Worm (Caenorhabditis elegans): Measurements from ENCODE around the gene acer-1.

Gene acer-1

ce11 chrII:6846723-6847122 lies 43.5 kb downstream of the acer-1 start:
- TF ChIP-seq lsy-12 (tag; optimal IDR thresholded peaks at IDR 0.05) (no peak), ZK546.5 (tag; optimal IDR thresholded peaks at IDR 0.05) (no peak), nhr-77 (tag; optimal IDR thresholded peaks at IDR 0.05) (no peak)

- no peak for TF ChIP-seq ZK546.5 (tag; optimal IDR thresholded peaks at IDR 0.05)
- TF ChIP-seq elt-2 (tag; optimal IDR thresholded peaks at IDR 0.05): peak; percentile 39
These were observed 45.2 kb downstream of the acer-1 start for ce11 chrII:6845006-6845459.

- peak; percentile 69 for TF ChIP-seq pha-4 (tag; optimal IDR thresholded peaks at IDR 0.05)
- peak; percentile 17 for TF ChIP-seq nfya-1 (tag; optimal IDR thresholded peaks at IDR 0.05; ENCODE audit: insufficient read depth)
- no peak for TF ChIP-seq mdl-1 (tag; optimal IDR thresholded peaks at IDR 0.05)
- peak; percentile 41 for TF ChIP-seq nhr-23 (tag; optimal IDR thresholded peaks at IDR 0.05)
These were observed 45.8 kb downstream of the acer-1 start for ce11 chrII:6844227-6845005.

ce11 chrII:6843680-6844079 lies 46.5 kb downstream of the acer-1 start:
- TF ChIP-seq lin-39 (tag; optimal IDR thresholded peaks at IDR 0.05): peak; percentile 73
- no peak for TF ChIP-seq fkh-2 (tag; optimal IDR thresholded peaks at IDR 0.05)
- no peak for TF ChIP-seq jun-1 (tag; optimal IDR thresholded peaks at IDR 0.05)
- peak; percentile 27 for TF ChIP-seq pha-4 (tag; optimal IDR thresholded peaks at IDR 0.05)
- peak; percentile 28 for TF ChIP-seq nfya-1 (tag; optimal IDR thresholded peaks at IDR 0.05; ENCODE audit: insufficient read depth)
- TF ChIP-seq unc-62 (GFP tag; optimal IDR thresholded peaks at IDR 0.05): peak; percentile 76
- peak; percentile 31 for TF ChIP-seq egl-27 (tag; optimal IDR thresholded peaks at IDR 0.05)
- no peak for TF ChIP-seq R02D3.7 (tag; optimal IDR thresholded peaks at IDR 0.05)
- peak; percentile 1 for TF ChIP-seq nhr-25 (tag; optimal IDR thresholded peaks at IDR 0.05)
- TF ChIP-seq hmg-11 (tag; optimal IDR thresholded peaks at IDR 0.05): peak; percentile 27

- TF ChIP-seq egl-5 (tag; optimal IDR thresholded peaks at IDR 0.05): peak; percentile 49
- no peak for TF ChIP-seq ceh-9 (tag; optimal IDR thresholded peaks at IDR 0.05)
These were observed 47.0 kb downstream of the acer-1 start for ce11 chrII:6843211-6843610.

DNA sequence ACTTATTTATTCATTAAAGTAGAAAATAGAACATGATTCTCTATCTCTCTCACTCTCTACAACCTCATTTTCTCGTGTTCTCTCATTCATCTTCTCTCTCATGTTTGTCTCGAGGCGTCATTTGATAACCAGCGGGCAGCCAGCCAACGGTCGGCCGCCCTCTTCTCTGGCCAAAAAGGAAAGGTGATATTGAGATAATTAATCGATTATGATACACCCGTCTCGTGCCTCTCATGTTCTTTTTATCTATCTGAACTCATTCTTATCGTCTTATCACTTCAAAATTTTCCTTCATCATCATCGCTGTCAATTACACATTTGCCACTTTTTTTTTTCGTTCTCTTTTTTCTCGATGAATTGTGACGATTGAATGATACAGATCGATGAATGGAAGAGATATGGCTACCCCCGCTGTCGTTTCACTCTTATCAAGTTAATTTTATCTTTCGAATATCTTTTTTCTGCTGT lies 47.5 kb downstream of the acer-1 start:
- TF ChIP-seq ama-1 (optimal IDR thresholded peaks at IDR 0.05): peak; percentile 31
- no peak for TF ChIP-seq lin-15B (tag; optimal IDR thresholded peaks at IDR 0.05)
- peak; percentile 83 for TF ChIP-seq tbx-2 (tag; optimal IDR thresholded peaks at IDR 0.05)
- peak; percentile 100 for TF ChIP-seq elt-2 (tag; optimal IDR thresholded peaks at IDR 0.05)
- no peak for TF ChIP-seq ztf-4 (tag; optimal IDR thresholded peaks at IDR 0.05)
- peak; percentile 73 for TF ChIP-seq skn-1 (tag; optimal IDR thresholded peaks at IDR 0.05)
- peak; percentile 87 for TF ChIP-seq jun-1 (tag; optimal IDR thresholded peaks at IDR 0.05)
- no peak for TF ChIP-seq aly-2 (tag; optimal IDR thresholded peaks at IDR 0.05)
- TF ChIP-seq mdl-1 (tag; optimal IDR thresholded peaks at IDR 0.05): peak; percentile 56
- TF ChIP-seq ztf-11 (tag; optimal IDR thresholded peaks at IDR 0.05): no peak
- TF ChIP-seq pqm-1 (tag; optimal IDR thresholded peaks at IDR 0.05): peak; percentile 95
- peak; percentile 54 for TF ChIP-seq R02D3.7 (tag; optimal IDR thresholded peaks at IDR 0.05)
- no peak for TF ChIP-seq eor-1 (tag; optimal IDR thresholded peaks at IDR 0.05)
- no peak for TF ChIP-seq nhr-237 (tag; optimal IDR thresholded peaks at IDR 0.05)
- TF ChIP-seq nhr-23 (tag; optimal IDR thresholded peaks at IDR 0.05): peak; percentile 94
- TF ChIP-seq fkh-10 (GFP tag; optimal IDR thresholded peaks at IDR 0.05): no peak
- no peak for TF ChIP-seq mml-1 (tag; optimal IDR thresholded peaks at IDR 0.05)
- TF ChIP-seq fos-1 (tag; optimal IDR thresholded peaks at IDR 0.05): peak; percentile 36
- TF ChIP-seq nhr-11 (tag; optimal IDR thresholded peaks at IDR 0.05): no peak
- TF ChIP-seq ceh-82 (tag; optimal IDR thresholded peaks at IDR 0.05): no peak
- TF ChIP-seq lsy-12 (tag; optimal IDR thresholded peaks at IDR 0.05): peak; percentile 73
- no peak for TF ChIP-seq nhr-77 (tag; optimal IDR thresholded peaks at IDR 0.05)
- TF ChIP-seq egl-5 (tag; optimal IDR thresholded peaks at IDR 0.05): no peak
- peak; percentile 49 for TF ChIP-seq lin-39 (tag; optimal IDR thresholded peaks at IDR 0.05)
- TF ChIP-seq nhr-25 (tag; optimal IDR thresholded peaks at IDR 0.05): peak; percentile 80
- TF ChIP-seq hmg-11 (tag; optimal IDR thresholded peaks at IDR 0.05): peak; percentile 37
- TF ChIP-seq nfya-1 (tag; optimal IDR thresholded peaks at IDR 0.05; ENCODE audit: insufficient read depth): peak; percentile 85
- no peak for TF ChIP-seq ZK546.5 (tag; optimal IDR thresholded peaks at IDR 0.05)
- peak; percentile 90 for TF ChIP-seq ceh-28 (tag; optimal IDR thresholded peaks at IDR 0.05)
- peak; percentile 84 for TF ChIP-seq snpc-4 (tag; optimal IDR thresholded peaks at IDR 0.05)
- TF ChIP-seq elt-1 (tag; optimal IDR thresholded peaks at IDR 0.05): peak; percentile 83
- TF ChIP-seq sea-2 (GFP tag; optimal IDR thresholded peaks at IDR 0.05): no peak
- no peak for TF ChIP-seq nhr-67 (tag; optimal IDR thresholded peaks at IDR 0.05)
- TF ChIP-seq ceh-9 (tag; optimal IDR thresholded peaks at IDR 0.05): no peak
- no peak for TF ChIP-seq daf-12 (tag; optimal IDR thresholded peaks at IDR 0.05)
- TF ChIP-seq nhr-12 (tag; optimal IDR thresholded peaks at IDR 0.05): no peak

All from whole organism, L3 larva.